Fruit fly (Drosophila melanogaster) Kc167 (cell line): ENCODE results near the gene CG42553.

ENCODE experiments used
- Sin3A ChIP-seq: fragments of >200 bp; optimal IDR thresholded peaks from 2 replicates; lab custom pipeline; 2018; ENCODE audit warnings: missing external identifiers
- h ChIP-seq: fragments of >200 bp; optimal IDR thresholded peaks from 3 replicates; lab custom pipeline; 2018; ENCODE audit warnings: missing external identifiers
- psq ChIP-seq: fragments of >200 bp; optimal IDR thresholded peaks from 2 replicates; lab custom pipeline; 2017; ENCODE audit warnings: missing external identifiers

DNA sequence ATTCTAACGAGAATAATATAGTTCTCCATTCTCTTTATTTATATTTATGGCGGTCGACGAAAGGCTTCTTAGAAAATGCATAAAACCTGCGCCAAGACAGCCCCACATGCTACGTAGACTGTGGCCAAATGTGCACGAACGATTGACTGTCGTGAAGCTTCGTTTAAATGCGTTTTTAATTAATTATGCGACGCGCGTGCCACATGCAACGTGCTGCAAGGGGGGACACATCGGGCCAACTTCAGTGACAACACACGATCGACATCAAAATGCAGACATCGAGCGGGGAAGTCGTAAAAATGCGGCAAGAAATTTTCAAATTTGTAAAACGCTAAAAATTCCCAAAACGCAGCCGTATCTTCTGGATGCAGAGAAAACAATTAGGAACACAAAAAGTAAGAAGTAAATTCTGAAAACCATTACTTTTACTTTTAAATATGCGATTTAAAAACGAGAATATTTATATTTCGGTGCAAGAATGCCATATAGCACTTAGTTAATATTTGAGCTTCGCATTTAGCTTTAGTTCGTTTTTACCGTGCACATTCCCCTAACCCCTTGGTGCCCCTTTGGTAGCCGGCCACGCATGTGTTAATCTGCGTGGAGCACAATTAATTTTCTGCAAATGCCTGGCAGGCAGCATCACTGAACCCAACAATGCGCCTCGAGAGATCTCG lies 33.9 kb upstream of the CG42553 start:
- TF ChIP-seq psq (no peak), h (lab: Kevin White, UChicago) (no peak), Sin3A (lab: Kevin White, UChicago) (no peak)
